Fruit fly (Drosophila melanogaster): ENCODE measurements around the gene CG6686.

dm6 chr2L:11980075-11980474 is 7.8 kb downstream of the CG6686 start:
- TF ChIP-seq CG8478 (optimal IDR thresholded peaks at IDR 0.05) (no peak), psq (optimal IDR thresholded peaks at IDR 0.05) (no peak)
